Worm (Caenorhabditis elegans) whole organism, L4 larva: ENCODE data around the gene clpp-1.
A peak's percentile ranks its signal among the peaks of the same experiment; 100 is the strongest.
"Not testable (repeated sequence)": the region's sequence is repeated elsewhere in the genome, so short reads cannot be mapped to it uniquely, and the experiment has no call there.

Source experiments
- D1046.2 ChIP-seq: fragments of 200-800 bp; sonication (Bioruptor generic); IDR thresholded peaks from 2 replicates; pipeline ENCODE4 v1.3.6; 2022; ENCODE audit warnings: missing genetic modification characterization, missing compliant biosample characterization
- F26F4.8 ChIP-seq: fragments of 200-800 bp; sonication (Bioruptor generic); conservative IDR thresholded peaks from 2 replicates; pipeline ENCODE4 v1.3.6; 2022; ENCODE audit warnings: missing genetic modification characterization, missing compliant biosample characterization
- R02D3.7 ChIP-seq: fragments of 150-350 bp; sonication (generic microtip); optimal IDR thresholded peaks from 3 replicates; lab custom pipeline; 2014; ENCODE audit warnings: missing biosample characterization, missing genetic modification characterization
- T26A8.4 ChIP-seq: fragments of 200-800 bp; sonication (Bioruptor generic); IDR thresholded peaks from 2 replicates; pipeline ENCODE4 v1.3.6; 2022; ENCODE audit warnings: missing genetic modification characterization, missing compliant biosample characterization
- Y105C5A.15 ChIP-seq: fragments of 200-800 bp; sonication (Bioruptor generic); IDR thresholded peaks from 2 replicates; pipeline ENCODE4 v1.3.6; 2022; ENCODE audit warnings: missing genetic modification characterization, missing compliant biosample characterization
- Y48G9A.11 ChIP-seq: fragments of 200-800 bp; sonication (Bioruptor generic); IDR thresholded peaks from 2 replicates; pipeline ENCODE4 v1.3.6; 2022; ENCODE audit warnings: missing genetic modification reagents, missing genetic modification characterization, missing compliant biosample characterization
- aha-1 ChIP-seq: fragments of 150-350 bp; peaks from one replicate; lab custom pipeline; 2014; ENCODE audit warnings: missing biosample characterization, missing genetic modification characterization
- ceh-44 ChIP-seq: fragments of 200-800 bp; sonication (Bioruptor generic); IDR thresholded peaks from 2 replicates; pipeline ENCODE4 v1.3.6; 2022; ENCODE audit warnings: missing genetic modification reagents, missing genetic modification characterization, missing compliant biosample characterization
- daf-16 ChIP-seq, 3 experiments: sonication (generic microtip); optimal IDR thresholded peaks; 2 replicates each; lab custom pipeline; 2016 to 2017; ENCODE audit warnings: missing genetic modification characterization in 3 of 3, missing genetic modification reagents in 3 of 3, mild to moderate bottlenecking in 2 of 3, missing compliant biosample characterization in 2 of 3, missing biosample characterization in 1 of 3, moderate library complexity in 1 of 3
- daf-19 ChIP-seq: fragments of 200-800 bp; sonication (Bioruptor generic); conservative IDR thresholded peaks from 2 replicates; pipeline ENCODE4 v1.3.6; 2022; ENCODE audit warnings: missing genetic modification characterization, missing compliant biosample characterization
- dmd-6 ChIP-seq: fragments of 200-800 bp; sonication (Bioruptor generic); IDR thresholded peaks from 2 replicates; pipeline ENCODE4 v1.3.6; 2022; ENCODE audit warnings: missing genetic modification reagents, missing genetic modification characterization, missing compliant biosample characterization
- duxl-1 ChIP-seq: sonication (generic microtip); optimal IDR thresholded peaks from 2 replicates; lab custom pipeline; 2016; ENCODE audit warnings: mild to moderate bottlenecking, missing genetic modification characterization, moderate library complexity, missing compliant biosample characterization; ENCODE audit not compliant: poor library complexity
- egl-43 ChIP-seq: fragments of 200-800 bp; sonication (Bioruptor generic); IDR thresholded peaks from 2 replicates; pipeline ENCODE4 v1.3.6; 2022; ENCODE audit warnings: missing genetic modification reagents, missing genetic modification characterization, missing compliant biosample characterization
- hlh-30 ChIP-seq: sonication (generic microtip); optimal IDR thresholded peaks from 2 replicates; lab custom pipeline; 2017; ENCODE audit warnings: antibody characterized with exemption, mild to moderate bottlenecking, missing genetic modification characterization, missing compliant biosample characterization; ENCODE audit not compliant: insufficient read depth
- hmg-1.1 ChIP-seq: fragments of 200-800 bp; sonication (Bioruptor generic); IDR thresholded peaks from 2 replicates; pipeline ENCODE4 v1.3.6; 2022; ENCODE audit warnings: missing genetic modification reagents, missing genetic modification characterization, missing compliant biosample characterization
- jun-1 ChIP-seq: fragments of 150-350 bp; optimal IDR thresholded peaks from 2 replicates; lab custom pipeline; 2014; ENCODE audit warnings: missing biosample characterization, missing genetic modification reagents, missing genetic modification characterization
- lim-7 ChIP-seq: fragments of 200-800 bp; sonication (Bioruptor generic); IDR thresholded peaks from 2 replicates; pipeline ENCODE4 v1.3.6; 2022; ENCODE audit warnings: missing genetic modification characterization, missing compliant biosample characterization
- lin-1 ChIP-seq: fragments of 200-800 bp; sonication (Bioruptor generic); IDR thresholded peaks from 2 replicates; pipeline ENCODE4 v1.3.6; 2022; ENCODE audit warnings: missing genetic modification reagents, missing genetic modification characterization, missing compliant biosample characterization
- lin-38 ChIP-seq: fragments of 200-800 bp; sonication (Bioruptor generic); IDR thresholded peaks from 2 replicates; pipeline ENCODE4 v1.3.6; 2022; ENCODE audit warnings: missing genetic modification reagents, missing genetic modification characterization, missing compliant biosample characterization
- madf-5 ChIP-seq, 2 experiments: fragments of 200-800 bp; sonication (Bioruptor generic); IDR thresholded peaks; 2 replicates each; pipeline ENCODE4 v1.3.6; 2022; ENCODE audit warnings: missing compliant biosample characterization in 2 of 2, missing genetic modification characterization in 2 of 2
- madf-9 ChIP-seq: fragments of 200-800 bp; sonication (Bioruptor generic); conservative IDR thresholded peaks from 2 replicates; pipeline ENCODE4 v1.3.6; 2022; ENCODE audit warnings: missing genetic modification reagents, missing genetic modification characterization, missing compliant biosample characterization
- mes-2 ChIP-seq: sonication (generic microtip); optimal IDR thresholded peaks from 2 replicates; lab custom pipeline; 2016; ENCODE audit warnings: missing genotype, mild to moderate bottlenecking, missing genetic modification characterization, missing compliant biosample characterization; ENCODE audit not compliant: poor library complexity, severe bottlenecking
- mxl-2 ChIP-seq: fragments of 200-800 bp; sonication (Bioruptor generic); conservative IDR thresholded peaks from 2 replicates; pipeline ENCODE4 v1.3.6; 2022; ENCODE audit warnings: missing genetic modification reagents, missing genetic modification characterization, missing compliant biosample characterization
- nhr-102 ChIP-seq: sonication (generic microtip); optimal IDR thresholded peaks from 2 replicates; lab custom pipeline; 2016; ENCODE audit warnings: mild to moderate bottlenecking, missing genetic modification characterization, moderate library complexity, missing compliant biosample characterization
- nhr-6 ChIP-seq: fragments of 150-350 bp; optimal IDR thresholded peaks from 2 replicates; lab custom pipeline; 2014; ENCODE audit warnings: missing biosample characterization, missing genetic modification characterization
- nhr-77 ChIP-seq: fragments of 150-350 bp; optimal IDR thresholded peaks from 2 replicates; lab custom pipeline; 2014; ENCODE audit warnings: missing biosample characterization, missing genetic modification characterization
- pha-4 ChIP-seq, 2 experiments: fragments of 150-350 bp in 1 of 2; fragments of 200-800 bp in 1 of 2; sonication (Bioruptor generic) in 1 of 2; IDR thresholded peaks in 1 of 2; optimal IDR thresholded peaks in 1 of 2; 2 replicates each; pipeline versions ENCODE4 v1.3.6 to Lab custom; 2014 to 2022; ENCODE audit warnings: missing genetic modification characterization in 2 of 2, missing genetic modification reagents in 2 of 2, missing biosample characterization in 1 of 2, missing compliant biosample characterization in 1 of 2
- php-3 ChIP-seq: fragments of 200-800 bp; sonication (Bioruptor generic); IDR thresholded peaks from 2 replicates; pipeline ENCODE4 v1.3.6; 2022; ENCODE audit warnings: missing genetic modification reagents, missing genetic modification characterization, missing compliant biosample characterization
- rbr-2 ChIP-seq: sonication (generic microtip); optimal IDR thresholded peaks from 2 replicates; lab custom pipeline; 2016; ENCODE audit warnings: missing genotype, missing genetic modification characterization, missing compliant biosample characterization
- sdz-12 ChIP-seq: fragments of 200-800 bp; sonication (Bioruptor generic); optimal IDR thresholded peaks from 2 replicates; lab custom pipeline; 2018; ENCODE audit warnings: mild to moderate bottlenecking, missing genetic modification characterization, missing compliant biosample characterization
- set-16 ChIP-seq: fragments of 200-800 bp; sonication (Bioruptor generic); IDR thresholded peaks from 2 replicates; pipeline ENCODE4 v1.3.6; 2022; ENCODE audit warnings: missing genetic modification reagents, missing genetic modification characterization, missing compliant biosample characterization
- snpc-1.2 ChIP-seq: fragments of 200-800 bp; sonication (Bioruptor generic); IDR thresholded peaks from 2 replicates; pipeline ENCODE4 v1.3.6; 2022; ENCODE audit warnings: missing genetic modification reagents, missing genetic modification characterization, missing compliant biosample characterization
- spr-1 ChIP-seq: sonication (generic microtip); optimal IDR thresholded peaks from 2 replicates; lab custom pipeline; 2016; ENCODE audit warnings: mild to moderate bottlenecking, missing genetic modification characterization, missing compliant biosample characterization
- tra-1 ChIP-seq: fragments of 200-800 bp; sonication (Bioruptor generic); IDR thresholded peaks from 2 replicates; pipeline ENCODE4 v1.3.6; 2022; ENCODE audit warnings: missing genetic modification reagents, missing genetic modification characterization, missing compliant biosample characterization
- unc-130 ChIP-seq: sonication (generic microtip); optimal IDR thresholded peaks from 2 replicates; lab custom pipeline; 2016; ENCODE audit warnings: missing genetic modification reagents, missing genetic modification characterization, missing compliant biosample characterization
- vab-7 ChIP-seq: fragments of 200-800 bp; sonication (Bioruptor generic); IDR thresholded peaks from 2 replicates; pipeline ENCODE4 v1.3.6; 2022; ENCODE audit warnings: missing genetic modification reagents, missing genetic modification characterization, missing compliant biosample characterization
- zfp-2 ChIP-seq: sonication (generic microtip); optimal IDR thresholded peaks from 2 replicates; lab custom pipeline; 2016; ENCODE audit warnings: mild to moderate bottlenecking, missing genetic modification characterization, missing compliant biosample characterization
- zfp-3 ChIP-seq: fragments of 200-800 bp; sonication (Bioruptor generic); conservative IDR thresholded peaks from 2 replicates; pipeline ENCODE4 v1.3.6; 2022; ENCODE audit warnings: missing genetic modification reagents, missing genetic modification characterization, missing compliant biosample characterization

The clpp-1 gene

ce11 chrII:10303663-10304115 lies 1.0 kb upstream of the clpp-1 start, which contains the start of gene vha-9 (continued):
- TF ChIP-seq hlh-30 (tag; lab: Kevin White, UChicago), result peak; percentile 64
- no peak for TF ChIP-seq vab-7 (GFP tag; lab: Robert Waterston, UW)
- no peak for TF ChIP-seq snpc-1.2 (GFP tag; lab: Robert Waterston, UW)
- no peak for TF ChIP-seq R02D3.7 (tag; lab: Kevin White, UChicago)
- TF ChIP-seq jun-1 (tag; lab: Kevin White, UChicago), result no peak
- no peak for TF ChIP-seq nhr-6 (tag; lab: Kevin White, UChicago)
- no peak for TF ChIP-seq duxl-1 (tag; lab: Kevin White, UChicago)
- TF ChIP-seq madf-9 (GFP tag; lab: Robert Waterston, UW), result no peak
- TF ChIP-seq D1046.2, result no peak
- no peak for TF ChIP-seq zfp-3
- TF ChIP-seq T26A8.4, result 0 out of 2 replicates have a peak, but pooled peaks have one; percentile 26
- TF ChIP-seq sdz-12 (GFP tag; lab: Kevin White, UChicago), result no peak
- TF ChIP-seq daf-19 (GFP tag; lab: Robert Waterston, UW), result peak; percentile 70; the same call in 1 of the 2 replicates
- TF ChIP-seq zfp-2 (tag; lab: Kevin White, UChicago), result no peak
- TF ChIP-seq mxl-2 (GFP tag; lab: Robert Waterston, UW), result no peak
- TF ChIP-seq ceh-44 (GFP tag; lab: Robert Waterston, UW), result no peak
- peak; percentile 53 for TF ChIP-seq nhr-77 (tag; lab: Kevin White, UChicago)
- no peak for TF ChIP-seq lim-7
- no peak for TF ChIP-seq php-3 (GFP tag; lab: Robert Waterston, UW)
- no peak for TF ChIP-seq tra-1 (GFP tag; lab: Robert Waterston, UW)

ce11 chrII:10302141-10302574 lies 484 bp downstream of the clpp-1 start:
- TF ChIP-seq egl-43 (GFP tag; lab: Robert Waterston, UW) (peak; percentile 78), pha-4 (GFP tag; IDR thresholded peaks at IDR 0.05; lab: Robert Waterston, UW) (peak; percentile 72), T26A8.4 (peak; percentile 73), vab-7 (GFP tag; lab: Robert Waterston, UW) (peak; percentile 21; the same call in 1 of the 2 replicates), dmd-6 (peak; percentile 30), aha-1 (tag; lab: Kevin White, UChicago) (peak; percentile 92), F26F4.8 (GFP tag; lab: Robert Waterston, UW) (peak; percentile 67; the same call in 1 of the 2 replicates), lin-38 (GFP tag; lab: Robert Waterston, UW) (peak; percentile 74), nhr-102 (tag; lab: Kevin White, UChicago) (peak; percentile 26), unc-130 (GFP tag; lab: Kevin White, UChicago) (peak; percentile 16), madf-5 (GFP tag; IDR thresholded peaks at IDR 0.05; lab: Robert Waterston, UW) (0 out of 4 replicates have a peak, but pooled peaks of 1 of the 2 experiments have one; percentile 17), Y105C5A.15 (GFP tag; lab: Robert Waterston, UW) (0 out of 2 replicates have a peak, but pooled peaks have one; percentile 2), snpc-1.2 (GFP tag; lab: Robert Waterston, UW) (0 out of 2 replicates have a peak, but pooled peaks have one; percentile 68), spr-1 (tag; lab: Kevin White, UChicago) (peak; percentile 48), mes-2 (peak; percentile 17), Y48G9A.11 (GFP tag; lab: Robert Waterston, UW) (0 out of 2 replicates have a peak, but pooled peaks have one; percentile 28), rbr-2 (peak; percentile 37), hmg-1.1 (GFP tag; lab: Robert Waterston, UW) (peak; percentile 49; the same call in 1 of the 2 replicates), daf-16 (tag; optimal IDR thresholded peaks at IDR 0.05; lab: Kevin White, UChicago) (peak; percentile 43), set-16 (GFP tag; lab: Robert Waterston, UW) (peak; percentile 58; the same call in 1 of the 2 replicates), php-3 (GFP tag; lab: Robert Waterston, UW) (0 out of 2 replicates have a peak, but pooled peaks have one; percentile 32), lin-1 (GFP tag; lab: Robert Waterston, UW) (0 out of 2 replicates have a peak, but pooled peaks have one; percentile 18), lim-7 (0 out of 2 replicates have a peak, but pooled peaks have one; percentile 49)
- not testable (repeated sequence) for TF ChIP-seq pha-4 (tag; optimal IDR thresholded peaks at IDR 0.05; lab: Kevin White, UChicago); daf-16 (GFP tag; optimal IDR thresholded peaks at IDR 0.05; lab: Kevin White, UChicago)
